Worm (Caenorhabditis elegans): ENCODE data around the gene C03G6.6.

C03G6.6 gene

DNA sequence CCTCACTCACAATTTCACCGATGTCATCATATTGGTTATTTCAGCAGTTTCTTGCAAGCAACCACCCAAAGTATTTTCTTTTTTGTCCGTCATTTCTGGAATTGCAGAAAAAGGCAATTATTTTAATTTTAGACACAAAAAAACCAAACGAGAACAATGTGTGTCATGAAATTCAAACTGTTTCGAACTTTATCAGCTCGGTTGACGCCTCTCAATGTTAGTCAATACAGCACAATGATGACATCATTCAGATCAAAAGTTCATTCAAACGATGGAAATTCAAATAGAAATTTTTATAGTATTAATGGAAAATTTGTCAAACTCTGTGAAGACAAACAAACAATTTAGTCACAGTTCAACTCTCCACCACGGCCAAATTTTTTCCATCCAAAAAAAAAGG is 34.7 kb downstream of the C03G6.6 start, which contains the start of gene fbxa-105:
fbxa-105 (minus strand) TSS at position 97 of the 400 bp plus-strand sequence.
- TF ChIP-seq fos-1 (tag; optimal IDR thresholded peaks at IDR 0.05) (peak; percentile 70), ZK546.5 (tag; optimal IDR thresholded peaks at IDR 0.05) (no peak)

DNA sequence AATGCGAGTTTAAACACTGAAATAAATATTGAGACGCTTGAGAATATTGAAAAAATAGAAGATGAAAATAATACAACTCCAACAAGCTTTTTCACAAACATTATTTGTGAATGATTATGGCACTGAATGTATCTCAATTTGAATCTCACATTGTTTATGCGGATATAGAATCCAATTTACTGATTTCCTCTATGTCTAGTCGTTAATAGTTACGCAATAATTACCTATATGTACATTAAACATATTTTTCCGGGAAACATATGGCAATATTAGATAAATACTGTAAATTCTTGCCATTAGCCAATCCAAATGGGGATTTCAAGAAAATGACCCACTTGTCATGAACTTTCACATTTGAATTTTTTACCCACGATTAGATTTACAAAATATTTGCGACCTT is 38.1 kb downstream of the C03G6.6 start, which contains the start of gene srx-9:
srx-9 (minus strand) TSS at position 101 of the 400 bp plus-strand sequence.
- TF ChIP-seq C34F6.9 (tag; optimal IDR thresholded peaks at IDR 0.05) (no peak), dmd-4 (tag; optimal IDR thresholded peaks at IDR 0.05) (no peak), unc-39 (tag; optimal IDR thresholded peaks at IDR 0.05) (no peak), mbf-1 (tag; optimal IDR thresholded peaks at IDR 0.05) (no peak), Y55F3AM.14 (GFP tag; optimal IDR thresholded peaks at IDR 0.05) (no peak)

DNA sequence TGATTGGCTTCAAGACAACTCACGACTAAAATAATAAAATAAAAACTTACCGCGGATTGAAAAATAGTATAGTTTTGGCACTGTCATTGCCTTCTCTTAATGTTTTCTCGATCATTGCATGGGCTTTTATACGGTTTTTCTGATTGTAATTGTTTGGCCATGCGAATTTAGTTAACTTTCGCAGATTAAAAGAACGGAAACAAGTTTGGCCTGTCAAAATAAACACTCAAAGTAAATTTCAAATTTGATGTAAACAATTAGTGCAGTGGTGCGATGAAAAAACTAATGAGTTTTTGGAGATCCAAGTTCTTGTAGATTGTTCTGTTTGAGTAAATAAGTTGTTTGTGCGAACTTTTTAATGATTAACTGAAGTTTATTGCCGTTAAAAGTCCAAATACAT is 42.0 kb downstream of the C03G6.6 start, which contains the start of gene gst-41:
gst-41 (minus strand) TSS at position 101 of the 400 bp plus-strand sequence.
- TF ChIP-seq peb-1 (tag; optimal IDR thresholded peaks at IDR 0.05) (no peak), nhr-129 (tag; optimal IDR thresholded peaks at IDR 0.05) (no peak), alr-1 (tag; optimal IDR thresholded peaks at IDR 0.05) (no peak), ztf-11 (tag; optimal IDR thresholded peaks at IDR 0.05) (no peak), Y55F3AM.14 (GFP tag; optimal IDR thresholded peaks at IDR 0.05) (no peak), zag-1 (tag; optimal IDR thresholded peaks at IDR 0.05) (no peak), sem-4 (tag; optimal IDR thresholded peaks at IDR 0.05) (no peak), lin-11 (tag; optimal IDR thresholded peaks at IDR 0.05) (no peak), R02D3.7 (tag; optimal IDR thresholded peaks at IDR 0.05) (no peak), crh-2 (tag; optimal IDR thresholded peaks at IDR 0.05) (no peak), nhr-237 (tag; optimal IDR thresholded peaks at IDR 0.05) (no peak), sma-3 (GFP tag; optimal IDR thresholded peaks at IDR 0.05) (no peak), elt-3 (tag; optimal IDR thresholded peaks at IDR 0.05) (no peak), lin-13 (GFP tag; optimal IDR thresholded peaks at IDR 0.05) (no peak), nhr-23 (tag; optimal IDR thresholded peaks at IDR 0.05) (no peak), nhr-21 (tag; optimal IDR thresholded peaks at IDR 0.05) (no peak), skn-1 (tag; optimal IDR thresholded peaks at IDR 0.05) (no peak), egl-27 (tag; optimal IDR thresholded peaks at IDR 0.05) (no peak)

DNA sequence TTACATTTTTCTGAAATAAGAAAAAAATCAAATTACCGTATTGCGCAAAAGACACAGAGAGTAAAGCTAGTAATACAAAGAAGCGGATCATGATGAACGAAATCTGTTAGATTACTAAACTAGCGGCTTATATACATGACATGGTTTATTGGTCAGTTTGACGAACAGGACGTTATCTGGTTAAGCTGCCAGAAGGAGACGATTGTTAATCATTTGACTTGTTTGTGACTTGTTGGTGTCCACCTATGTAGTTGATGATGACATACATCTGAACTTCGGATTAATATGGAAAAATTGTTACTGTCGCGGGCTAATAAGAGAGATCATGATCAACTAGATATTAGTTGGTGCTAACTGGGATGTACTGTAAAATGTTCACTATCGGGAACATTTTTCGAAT is 42.9 kb downstream of the C03G6.6 start, which contains the start of gene cnc-9:
cnc-9 (minus strand) TSS at position 101 of the 400 bp plus-strand sequence.
- TF ChIP-seq gmeb-1 (tag; optimal IDR thresholded peaks at IDR 0.05) (no peak), nhr-6 (tag; optimal IDR thresholded peaks at IDR 0.05) (no peak), sma-3 (GFP tag; optimal IDR thresholded peaks at IDR 0.05) (no peak), ceh-16 (tag; optimal IDR thresholded peaks at IDR 0.05) (no peak), elt-1 (tag; optimal IDR thresholded peaks at IDR 0.05) (no peak)

DNA sequence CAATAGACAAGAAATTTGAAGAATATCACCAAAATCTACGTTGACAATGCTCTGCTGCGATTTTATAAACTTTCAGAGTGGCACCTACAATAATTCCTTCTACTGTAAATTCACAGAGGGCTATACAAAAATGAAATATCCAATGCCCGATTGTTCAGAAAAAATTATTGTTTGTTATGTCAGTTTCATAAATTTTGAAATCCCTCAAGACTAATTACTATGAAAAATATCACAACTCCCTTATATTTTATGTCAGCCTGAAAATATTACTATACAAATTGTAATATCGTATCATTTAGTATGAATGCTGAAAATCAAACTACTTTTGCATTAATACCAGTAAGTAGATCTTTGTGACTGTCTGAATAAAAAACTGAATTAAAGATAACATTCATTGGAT is 43.4 kb downstream of the C03G6.6 start, which contains the start of gene srx-60:
srx-60 (plus strand) TSS at position 301 of the 400 bp plus-strand sequence.
- no peak for TF ChIP-seq elt-3 (tag; optimal IDR thresholded peaks at IDR 0.05)
- no peak for TF ChIP-seq C34F6.9 (tag; optimal IDR thresholded peaks at IDR 0.05)
- TF ChIP-seq zag-1 (tag; optimal IDR thresholded peaks at IDR 0.05) = no peak
- no peak for TF ChIP-seq ama-1 (optimal IDR thresholded peaks at IDR 0.05)
- no peak for TF ChIP-seq snpc-4 (tag; optimal IDR thresholded peaks at IDR 0.05)
- TF ChIP-seq sma-3 (GFP tag; optimal IDR thresholded peaks at IDR 0.05) = no peak
- TF ChIP-seq nhr-10 (tag; optimal IDR thresholded peaks at IDR 0.05) = no peak
- no peak for TF ChIP-seq unc-62 (GFP tag; optimal IDR thresholded peaks at IDR 0.05)
- TF ChIP-seq nhr-6 (tag; optimal IDR thresholded peaks at IDR 0.05) = no peak

DNA sequence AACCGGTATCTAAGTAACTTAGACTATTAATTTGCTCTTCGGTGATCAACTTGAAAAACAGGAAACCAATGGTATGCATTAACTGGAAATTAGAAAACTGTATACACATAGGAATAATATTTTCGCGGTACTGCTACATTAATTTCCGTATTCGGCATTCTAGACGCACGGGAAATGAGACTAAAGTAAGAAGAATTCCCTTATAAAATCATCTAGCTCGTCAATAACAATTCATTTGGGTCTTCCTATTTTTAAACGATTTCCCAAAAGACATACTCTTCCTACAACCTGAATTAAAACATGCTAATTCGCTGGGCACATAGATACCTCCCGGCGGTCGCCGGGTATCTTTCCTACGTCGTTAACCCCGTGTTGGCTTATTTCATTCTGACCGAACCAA is 45.1 kb downstream of the C03G6.6 start, which contains the start of gene srj-13:
srj-13 (plus strand) TSS at position 301 of the 400 bp plus-strand sequence.
- no peak for TF ChIP-seq lsy-2 (tag; optimal IDR thresholded peaks at IDR 0.05)

DNA sequence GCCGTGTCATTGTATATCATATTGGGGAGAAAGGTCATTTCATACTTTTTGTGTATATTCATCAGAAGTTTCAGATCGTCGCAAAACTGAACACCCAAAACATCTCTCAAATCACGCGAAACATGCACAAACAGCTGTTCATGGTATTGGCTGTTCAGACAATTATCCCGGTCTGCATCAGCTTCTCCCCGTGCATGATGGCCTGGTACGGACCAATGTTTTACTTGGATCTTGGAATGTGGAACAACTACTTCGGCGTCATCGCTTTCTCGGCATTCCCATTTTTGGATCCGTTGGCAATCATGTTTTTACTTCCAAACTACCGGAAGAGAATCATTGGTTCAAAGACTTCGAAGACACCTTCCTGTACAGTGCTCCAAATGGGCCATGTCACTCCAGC is 46.3 kb downstream of the C03G6.6 start:
- TF ChIP-seq R02D3.7 (tag; optimal IDR thresholded peaks at IDR 0.05) (no peak), lin-11 (tag; optimal IDR thresholded peaks at IDR 0.05) (no peak), nhr-6 (tag; optimal IDR thresholded peaks at IDR 0.05) (no peak), sma-9 (GFP tag; optimal IDR thresholded peaks at IDR 0.05) (no peak), sma-9 (tag; optimal IDR thresholded peaks at IDR 0.05) (no peak), nhr-23 (tag; optimal IDR thresholded peaks at IDR 0.05) (no peak), lsy-2 (tag; optimal IDR thresholded peaks at IDR 0.05) (no peak), ceh-16 (tag; optimal IDR thresholded peaks at IDR 0.05) (no peak), mbf-1 (tag; optimal IDR thresholded peaks at IDR 0.05) (no peak), peb-1 (tag; optimal IDR thresholded peaks at IDR 0.05) (no peak), nhr-12 (tag; optimal IDR thresholded peaks at IDR 0.05) (no peak), elt-3 (tag; optimal IDR thresholded peaks at IDR 0.05) (no peak), egl-27 (tag; optimal IDR thresholded peaks at IDR 0.05) (no peak), elt-1 (tag; optimal IDR thresholded peaks at IDR 0.05) (no peak), snpc-4 (tag; optimal IDR thresholded peaks at IDR 0.05) (no peak), mdl-1 (tag; optimal IDR thresholded peaks at IDR 0.05) (no peak), crh-2 (tag; optimal IDR thresholded peaks at IDR 0.05) (no peak), C34F6.9 (tag; optimal IDR thresholded peaks at IDR 0.05) (no peak)

Measured in whole organism, L2 larva.